Fruit fly (Drosophila melanogaster) whole organism, adult: ENCODE results near the gene Mtl.

Source experiments
- CG12768 ChIP-seq: fragments of 200-800 bp; sonication (Bioruptor generic); optimal IDR thresholded peaks from 2 replicates; lab custom pipeline; 2017; ENCODE audit warnings: missing biosample characterization, missing genetic modification characterization, mild to moderate bottlenecking, moderate library complexity, missing genetic modification reagents
- CG1620 ChIP-seq: fragments of 200-800 bp; sonication (Bioruptor generic); optimal IDR thresholded peaks from 2 replicates; lab custom pipeline; 2016; ENCODE audit warnings: missing biosample characterization, missing genetic modification characterization
- CG33017 ChIP-seq: fragments of 200-800 bp; sonication (Bioruptor generic); optimal IDR thresholded peaks from 2 replicates; lab custom pipeline; 2018; ENCODE audit warnings: missing biosample characterization, mild to moderate bottlenecking, missing genetic modification characterization, moderate library complexity
- CG7045 ChIP-seq: fragments of 200-800 bp; sonication (Bioruptor generic); optimal IDR thresholded peaks from 2 replicates; lab custom pipeline; 2017; ENCODE audit warnings: missing biosample characterization, mild to moderate bottlenecking, missing genetic modification characterization
- Clk ChIP-seq: fragments of 200-800 bp; sonication (Bioruptor generic); optimal IDR thresholded peaks from 2 replicates; lab custom pipeline; 2017; ENCODE audit warnings: missing biosample characterization, missing genetic modification characterization
- Mnt ChIP-seq: fragments of 200-800 bp; sonication (Bioruptor generic); optimal IDR thresholded peaks from 2 replicates; lab custom pipeline; 2016; ENCODE audit warnings: missing biosample characterization, mild to moderate bottlenecking, missing genetic modification characterization
- bab1 ChIP-seq: fragments of 200-800 bp; sonication (Bioruptor generic); optimal IDR thresholded peaks from 3 replicates; lab custom pipeline; 2019; ENCODE audit warnings: missing biosample characterization, mild to moderate bottlenecking, missing genetic modification characterization, moderate library complexity
- cic ChIP-seq: fragments of 200-800 bp; sonication (Bioruptor generic); optimal IDR thresholded peaks from 2 replicates; lab custom pipeline; 2017; ENCODE audit warnings: missing biosample characterization, mild to moderate bottlenecking, missing genetic modification characterization, moderate library complexity
- cnc ChIP-seq, 2 experiments: fragments of >200 bp; optimal IDR thresholded peaks; 2 replicates each; lab custom pipeline; 2017

DNA sequence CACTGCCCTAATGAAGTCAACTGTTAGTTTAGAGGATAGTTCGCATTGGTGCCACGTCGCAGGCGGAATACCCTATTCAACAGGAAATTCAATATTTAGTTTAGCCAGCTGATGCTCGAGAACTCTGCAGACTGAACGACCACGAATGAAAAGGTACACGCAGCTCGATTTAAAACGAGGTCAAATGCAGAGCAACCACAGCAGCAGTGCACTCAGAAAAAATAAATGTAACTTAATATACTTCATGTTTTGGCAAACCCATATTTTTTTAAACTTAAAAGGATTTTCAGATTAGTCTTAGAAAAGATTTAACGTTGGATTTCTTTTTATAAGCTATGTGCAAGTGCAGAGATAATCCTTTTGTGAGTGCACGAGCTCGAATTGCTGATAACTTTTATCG, 18.9 kb downstream of the Mtl start:
- TF ChIP-seq CG7045, result no peak
- TF ChIP-seq CG33017 (tag; lab: Kevin White, UChicago), result no peak
- no peak for TF ChIP-seq Clk
- TF ChIP-seq cic, result no peak
- TF ChIP-seq CG1620, result no peak
- no peak for TF ChIP-seq cnc (optimal IDR thresholded peaks at IDR 0.05; lab: Kevin White, UChicago)
- TF ChIP-seq bab1 (GFP tag; lab: Kevin White, UChicago), result no peak
- TF ChIP-seq CG12768 (GFP tag; lab: Kevin White, UChicago), result no peak
- no peak for TF ChIP-seq Mnt (GFP tag; lab: Kevin White, UChicago)
